Worm (Caenorhabditis elegans): ENCODE results near the gene aagr-4.

DNA sequence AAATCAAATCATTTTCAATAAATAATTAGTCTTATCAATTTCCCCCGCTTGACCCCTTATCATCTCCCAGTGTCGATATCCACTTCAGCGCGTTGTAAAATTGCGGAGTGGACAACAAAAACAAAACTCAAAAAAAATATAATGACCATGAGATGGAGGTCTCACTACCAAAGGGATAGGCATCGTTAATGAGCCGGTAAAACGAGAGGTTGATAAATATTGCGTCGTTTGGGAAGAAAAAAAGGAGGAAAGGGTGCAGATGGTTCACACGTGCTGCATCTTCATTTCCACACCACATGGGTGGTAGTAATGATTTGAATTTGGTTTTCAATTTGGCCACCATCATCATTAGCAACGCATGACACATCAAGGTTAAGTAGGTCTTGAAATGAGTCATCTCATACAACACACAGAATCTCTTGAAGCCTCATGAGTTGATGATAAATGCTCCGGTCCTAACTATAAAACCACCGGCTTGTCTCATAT lies 6.9 kb downstream of the aagr-4 start:
- TF ChIP-seq fkh-10 (GFP tag; optimal IDR thresholded peaks at IDR 0.05) (no peak), unc-62 (GFP tag; optimal IDR thresholded peaks at IDR 0.05 in 1 of 2) (peak in 1 of 2 experiments; percentile 99), unc-62 (tag; optimal IDR thresholded peaks at IDR 0.05) (no peak), zag-1 (tag; optimal IDR thresholded peaks at IDR 0.05) (no peak), pha-4 (GFP tag; IDR thresholded peaks at IDR 0.05) (no peak), pha-4 (tag; optimal IDR thresholded peaks at IDR 0.05) (no peak), fos-1 (tag; optimal IDR thresholded peaks at IDR 0.05) (no peak), nhr-11 (tag; optimal IDR thresholded peaks at IDR 0.05) (no peak), mep-1 (tag; optimal IDR thresholded peaks at IDR 0.05) (no peak), pqm-1 (tag; optimal IDR thresholded peaks at IDR 0.05) (no peak), tag-97 (GFP tag; IDR thresholded peaks at IDR 0.05) (no peak), daf-19 (GFP tag; conservative IDR thresholded peaks at IDR 0.05) (no peak), egl-43 (GFP tag; IDR thresholded peaks at IDR 0.05) (no peak)

Data from whole organism, L4 larva.